Fruit fly (Drosophila melanogaster) Kc167 (cell line): ENCODE results near the gene CG15362.

ENCODE experiments used
- Myc ChIP-seq: fragments of >200 bp; optimal IDR thresholded peaks from 2 replicates; lab custom pipeline; 2017; ENCODE audit warnings: missing external identifiers
- h ChIP-seq: fragments of >200 bp; optimal IDR thresholded peaks from 3 replicates; lab custom pipeline; 2018; ENCODE audit warnings: missing external identifiers
- psq ChIP-seq: fragments of >200 bp; optimal IDR thresholded peaks from 2 replicates; lab custom pipeline; 2017; ENCODE audit warnings: missing external identifiers

DNA sequence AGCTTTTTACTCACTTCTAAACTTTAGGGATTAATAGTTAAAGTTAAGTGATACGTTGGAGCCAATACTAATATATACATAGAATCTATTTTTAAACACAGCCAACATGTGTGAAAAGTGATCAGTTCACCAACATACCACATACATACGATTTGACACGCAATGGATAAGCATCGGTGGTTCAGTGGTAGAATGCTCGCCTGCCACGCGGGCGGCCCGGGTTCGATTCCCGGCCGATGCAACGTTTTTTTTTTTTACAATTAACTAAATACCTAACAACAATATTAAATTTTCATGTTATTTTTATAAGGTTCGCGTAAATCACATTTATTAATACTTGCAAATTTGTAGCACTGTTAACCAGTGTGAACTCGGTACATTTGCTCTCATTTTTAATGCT is 50.5 kb downstream of the CG15362 start:
- no peak for TF ChIP-seq Myc (lab: Kevin White, UChicago)
- no peak for TF ChIP-seq h (lab: Kevin White, UChicago)
- no peak for TF ChIP-seq psq (lab: Kevin White, UChicago)
